In genomic region chr3R:15437458-15438414, dm6 we compare ENCODE assay signal across 1 fruit fly cellular context.
A peak's percentile ranks its signal among the peaks of the same experiment; 100 is the strongest.
TF ChIP-seq lines count a peak whose summit lies in the region.

No protein-coding gene starts in this region.

TF ChIP-seq in whole organism, embryonic, 481 proteins besides CTCF, POLR2A, EP300 and RAD21 (continued from another document):
- no peak for TF ChIP-seq CG9215 (GFP tag; IDR thresholded peaks at IDR 0.05; lab: Robert Waterston, UW)
- TF ChIP-seq Gsc (GFP tag; IDR thresholded peaks at IDR 0.05; lab: Robert Waterston, UW) = no peak
- no peak for TF ChIP-seq ATbp (GFP tag; optimal IDR thresholded peaks at IDR 0.05; lab: Kevin White, UChicago)
- no peak for TF ChIP-seq dimm (GFP tag; IDR thresholded peaks at IDR 0.05; lab: Robert Waterston, UW)
- TF ChIP-seq sna (GFP tag; IDR thresholded peaks at IDR 0.05; lab: Robert Waterston, UW; ENCODE audit: partially characterized antibody) = 0 out of 2 replicates have a peak, but pooled peaks have one; percentile 21
- peak; percentile 10 for TF ChIP-seq HmgZ (tag; optimal IDR thresholded peaks at IDR 0.05; lab: Kevin White, UChicago)
- peak; percentile 50 for TF ChIP-seq CG33213 (GFP tag; optimal IDR thresholded peaks at IDR 0.05; lab: Kevin White, UChicago)
- TF ChIP-seq Mad (GFP tag; optimal IDR thresholded peaks at IDR 0.05; lab: Kevin White, UChicago) = peak; percentile 4
- TF ChIP-seq ken (GFP tag; IDR thresholded peaks at IDR 0.05; lab: Robert Waterston, UW) = no peak
- TF ChIP-seq pb (GFP tag; optimal IDR thresholded peaks at IDR 0.05; lab: Kevin White, UChicago) = no peak
- no peak for TF ChIP-seq CG2889 (GFP tag; IDR thresholded peaks at IDR 0.05; lab: Robert Waterston, UW)
- TF ChIP-seq Elba2 (GFP tag; optimal IDR thresholded peaks at IDR 0.05; lab: Kevin White, UChicago) = no peak
- TF ChIP-seq tup (GFP tag; optimal IDR thresholded peaks at IDR 0.05; lab: Kevin White, UChicago) = no peak
- TF ChIP-seq Ravus (GFP tag; IDR thresholded peaks at IDR 0.05; lab: Robert Waterston, UW) = no peak
- TF ChIP-seq gem (tag; optimal IDR thresholded peaks at IDR 0.05; lab: Kevin White, UChicago) = no peak
- no peak for TF ChIP-seq knrl (GFP tag; IDR thresholded peaks at IDR 0.05; lab: Robert Waterston, UW; ENCODE audit: partially characterized antibody)
- TF ChIP-seq gt (GFP tag; IDR thresholded peaks at IDR 0.05; lab: Robert Waterston, UW) = no peak
- TF ChIP-seq tio (GFP tag; optimal IDR thresholded peaks at IDR 0.05; lab: Kevin White, UChicago) = no peak
- TF ChIP-seq Deaf1 (tag; optimal IDR thresholded peaks at IDR 0.05; lab: Kevin White, UChicago) = peak; percentile 26
- peak; percentile 23 for TF ChIP-seq Dp (GFP tag; optimal IDR thresholded peaks at IDR 0.05; lab: Kevin White, UChicago)
- no peak for TF ChIP-seq CG6654 (GFP tag; optimal IDR thresholded peaks at IDR 0.05; lab: Kevin White, UChicago)
- TF ChIP-seq chif (GFP tag; optimal IDR thresholded peaks at IDR 0.05; lab: Kevin White, UChicago) = peak in 1 of 2 experiments; percentile 25
- TF ChIP-seq CG8944 (GFP tag; optimal IDR thresholded peaks at IDR 0.05; lab: Kevin White, UChicago) = no peak
- TF ChIP-seq Camta (GFP tag; optimal IDR thresholded peaks at IDR 0.05; lab: Kevin White, UChicago) = no peak
- peak; percentile 22 for TF ChIP-seq CG15696 (tag; optimal IDR thresholded peaks at IDR 0.05; lab: Kevin White, UChicago)
- peak; percentile 24 for TF ChIP-seq Hsf (GFP tag; optimal IDR thresholded peaks at IDR 0.05; lab: Kevin White, UChicago)
- no peak for TF ChIP-seq CG11398 (GFP tag; optimal IDR thresholded peaks at IDR 0.05; lab: Kevin White, UChicago)
- TF ChIP-seq bigmax (GFP tag; optimal IDR thresholded peaks at IDR 0.05; lab: Kevin White, UChicago) = no peak
- no peak for TF ChIP-seq lilli (GFP tag; optimal IDR thresholded peaks at IDR 0.05; lab: Kevin White, UChicago)
- TF ChIP-seq sima (GFP tag; optimal IDR thresholded peaks at IDR 0.05; lab: Kevin White, UChicago) = no peak
- no peak for TF ChIP-seq CG33557 (GFP tag; optimal IDR thresholded peaks at IDR 0.05; lab: Kevin White, UChicago)
